Fruit fly (Drosophila melanogaster): ENCODE data around the gene CheB98a.

CheB98a gene

DNA sequence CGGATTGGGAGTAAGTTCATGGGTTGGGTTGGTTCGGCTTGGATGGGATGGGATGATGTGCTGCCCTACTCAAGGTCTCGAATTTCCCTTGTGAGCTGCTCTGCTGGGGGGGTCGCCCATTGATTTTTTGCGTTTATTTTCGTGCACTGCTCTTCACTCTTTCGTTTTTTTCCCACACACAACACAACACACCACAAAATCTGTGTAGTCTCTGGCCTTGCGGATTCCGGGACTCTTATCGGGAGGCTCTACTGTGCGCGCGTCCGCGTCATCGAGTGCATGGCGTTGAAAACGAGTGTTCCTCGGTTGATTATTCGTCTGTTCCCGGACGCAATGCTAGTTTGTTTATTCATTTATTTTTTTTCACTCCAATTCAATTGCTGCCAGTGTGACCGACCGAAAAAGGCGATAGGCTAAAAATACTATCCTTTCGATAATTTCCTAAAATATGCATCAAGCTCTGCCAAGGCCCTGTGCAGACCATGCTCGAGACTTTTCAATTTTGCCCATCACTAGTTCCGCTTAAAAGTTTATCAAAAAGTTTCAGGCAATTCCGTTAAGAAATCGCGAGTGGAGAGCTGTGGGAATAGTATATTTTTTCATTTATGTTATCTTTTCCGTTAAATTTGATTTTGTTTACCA, 25.2 kb downstream of the CheB98a start, which contains the start of gene WASp (continued):
- no peak for TF ChIP-seq Myc (optimal IDR thresholded peaks at IDR 0.05)
- TF ChIP-seq foxo (GFP tag; optimal IDR thresholded peaks at IDR 0.05), result peak in 1 of 2 experiments; percentile 55
- peak; percentile 35 for TF ChIP-seq CG9705 (GFP tag; optimal IDR thresholded peaks at IDR 0.05)
- peak; percentile 29 for TF ChIP-seq ey (GFP tag; optimal IDR thresholded peaks at IDR 0.05)
- no peak for TF ChIP-seq Dfd (GFP tag; optimal IDR thresholded peaks at IDR 0.05)
- TF ChIP-seq Hr78 (GFP tag; optimal IDR thresholded peaks at IDR 0.05), result no peak
- peak; percentile 17 for TF ChIP-seq sv (GFP tag; optimal IDR thresholded peaks at IDR 0.05)
- peak; percentile 38 for TF ChIP-seq fru (GFP tag; optimal IDR thresholded peaks at IDR 0.05)

DNA sequence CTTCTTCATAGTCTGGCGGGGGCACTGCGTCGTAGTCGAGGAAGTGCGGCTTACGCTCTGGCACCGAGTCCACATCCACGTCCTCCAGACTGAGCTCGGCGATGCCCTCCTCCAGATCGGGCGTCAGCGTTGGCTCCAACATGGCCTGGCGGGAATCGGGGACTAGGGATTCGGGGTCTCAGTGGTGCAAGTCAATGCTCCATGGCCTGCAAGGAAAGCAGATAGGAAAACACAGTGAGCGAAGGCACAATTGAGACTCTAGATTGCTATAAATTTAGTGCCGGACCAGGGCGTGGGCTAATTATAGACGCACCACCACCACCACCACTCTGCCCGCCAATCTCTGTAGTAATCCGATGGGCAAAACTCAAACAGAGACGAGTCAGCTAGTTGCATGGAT, 34.1 kb downstream of the CheB98a start:
- no peak for TF ChIP-seq foxo (GFP tag; optimal IDR thresholded peaks at IDR 0.05)
- TF ChIP-seq h (GFP tag; optimal IDR thresholded peaks at IDR 0.05), result no peak
- TF ChIP-seq sage (GFP tag; optimal IDR thresholded peaks at IDR 0.05), result no peak
- no peak for TF ChIP-seq Hr78 (GFP tag; optimal IDR thresholded peaks at IDR 0.05)
- no peak for TF ChIP-seq Abd-B (GFP tag; optimal IDR thresholded peaks at IDR 0.05)
- no peak for TF ChIP-seq CG9705 (GFP tag; optimal IDR thresholded peaks at IDR 0.05)
- no peak for TF ChIP-seq Hr83 (GFP tag; optimal IDR thresholded peaks at IDR 0.05; ENCODE audit: poor library complexity, severe bottlenecking)
- TF ChIP-seq pan (optimal IDR thresholded peaks at IDR 0.05), result no peak
- TF ChIP-seq Rel (GFP tag; optimal IDR thresholded peaks at IDR 0.05), result no peak
- no peak for TF ChIP-seq Rel (tag; optimal IDR thresholded peaks at IDR 0.05)
- TF ChIP-seq Myc (optimal IDR thresholded peaks at IDR 0.05), result no peak
- no peak for TF ChIP-seq Dif (GFP tag; optimal IDR thresholded peaks at IDR 0.05; ENCODE audit: partially characterized antibody)
- TF ChIP-seq Dfd (GFP tag; optimal IDR thresholded peaks at IDR 0.05), result no peak
- TF ChIP-seq jim (GFP tag; optimal IDR thresholded peaks at IDR 0.05), result no peak
- TF ChIP-seq woc (GFP tag; optimal IDR thresholded peaks at IDR 0.05), result no peak
- TF ChIP-seq GATAd (GFP tag; optimal IDR thresholded peaks at IDR 0.05), result no peak
- TF ChIP-seq CrebA (GFP tag; optimal IDR thresholded peaks at IDR 0.05; ENCODE audit: borderline replicate concordance), result no peak

DNA sequence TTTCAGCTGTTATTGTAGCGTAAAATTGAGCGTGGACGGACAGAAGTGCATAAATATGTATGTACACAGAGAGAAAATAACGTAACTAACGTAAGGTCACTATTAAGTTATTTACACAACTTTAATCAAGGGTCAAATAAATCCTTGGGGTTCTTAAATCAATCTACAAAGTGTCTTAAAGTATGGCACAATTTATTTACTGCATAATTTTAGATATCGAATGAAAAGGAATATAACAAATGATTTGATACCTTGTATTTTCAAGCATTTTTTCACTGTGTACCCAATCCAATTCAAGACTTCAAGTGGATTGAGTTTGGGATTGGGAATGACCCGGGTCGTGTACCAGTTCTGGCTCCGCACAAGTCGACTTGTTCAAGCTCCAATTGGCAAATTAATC, 35.5 kb downstream of the CheB98a start:
- no peak for TF ChIP-seq Mio (GFP tag; optimal IDR thresholded peaks at IDR 0.05)
- TF ChIP-seq Vsx2 (GFP tag; optimal IDR thresholded peaks at IDR 0.05; ENCODE audit: partially characterized antibody), result no peak
- TF ChIP-seq woc (GFP tag; optimal IDR thresholded peaks at IDR 0.05), result no peak
- no peak for TF ChIP-seq br (GFP tag; optimal IDR thresholded peaks at IDR 0.05)
- TF ChIP-seq Hr83 (GFP tag; optimal IDR thresholded peaks at IDR 0.05; ENCODE audit: poor library complexity, severe bottlenecking), result no peak
- no peak for TF ChIP-seq dsf (GFP tag; optimal IDR thresholded peaks at IDR 0.05; ENCODE audit: borderline replicate concordance)
- no peak for TF ChIP-seq Dif (GFP tag; optimal IDR thresholded peaks at IDR 0.05; ENCODE audit: partially characterized antibody)
- no peak for TF ChIP-seq CrebA (GFP tag; optimal IDR thresholded peaks at IDR 0.05; ENCODE audit: borderline replicate concordance)
- no peak for TF ChIP-seq Hr78 (GFP tag; optimal IDR thresholded peaks at IDR 0.05)
- no peak for TF ChIP-seq ey (GFP tag; optimal IDR thresholded peaks at IDR 0.05)
- no peak for TF ChIP-seq dl (GFP tag; optimal IDR thresholded peaks at IDR 0.05; ENCODE audit: insufficient read depth in 1 of 2, partially characterized antibody in 2 of 2)
- TF ChIP-seq dmrt93B (GFP tag; optimal IDR thresholded peaks at IDR 0.05), result no peak
- no peak for TF ChIP-seq Hnf4 (GFP tag; optimal IDR thresholded peaks at IDR 0.05)
- TF ChIP-seq CG32264 (GFP tag; optimal IDR thresholded peaks at IDR 0.05), result no peak
- TF ChIP-seq Sp1 (GFP tag; optimal IDR thresholded peaks at IDR 0.05), result no peak
- TF ChIP-seq Rel (GFP tag; optimal IDR thresholded peaks at IDR 0.05), result no peak
- no peak for TF ChIP-seq Rel (tag; optimal IDR thresholded peaks at IDR 0.05)
- no peak for TF ChIP-seq h (GFP tag; optimal IDR thresholded peaks at IDR 0.05)
- no peak for TF ChIP-seq tai (GFP tag; optimal IDR thresholded peaks at IDR 0.05)
- no peak for TF ChIP-seq Abd-B (GFP tag; optimal IDR thresholded peaks at IDR 0.05)

DNA sequence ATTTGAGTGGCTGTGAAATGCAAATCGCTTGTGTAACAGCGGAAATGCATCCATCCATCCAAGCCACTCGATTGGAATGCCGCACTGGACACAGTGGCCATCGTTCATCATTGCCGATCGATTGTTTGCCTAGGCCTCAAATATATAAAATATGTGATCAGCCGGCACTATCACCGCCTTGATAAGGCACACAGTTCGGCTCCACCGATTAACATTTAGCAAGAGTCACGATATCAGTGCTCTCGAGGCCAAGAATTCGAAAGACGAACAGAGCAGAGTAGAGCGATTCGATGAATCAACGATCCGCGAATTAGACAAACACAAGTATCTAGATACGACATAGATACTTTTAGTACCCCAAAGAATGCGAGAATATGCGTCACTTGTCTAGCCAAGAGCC, 35.9 kb downstream of the CheB98a start:
- TF ChIP-seq h (GFP tag; optimal IDR thresholded peaks at IDR 0.05) (no peak), Sp1 (GFP tag; optimal IDR thresholded peaks at IDR 0.05) (no peak), brk (GFP tag; optimal IDR thresholded peaks at IDR 0.05) (no peak), usp (GFP tag; optimal IDR thresholded peaks at IDR 0.05) (no peak), tai (GFP tag; optimal IDR thresholded peaks at IDR 0.05) (no peak), br (GFP tag; optimal IDR thresholded peaks at IDR 0.05) (no peak), OdsH (GFP tag; optimal IDR thresholded peaks at IDR 0.05) (no peak), Myc (optimal IDR thresholded peaks at IDR 0.05) (no peak), foxo (GFP tag; optimal IDR thresholded peaks at IDR 0.05) (no peak), CG9705 (GFP tag; optimal IDR thresholded peaks at IDR 0.05) (no peak), Hr78 (GFP tag; optimal IDR thresholded peaks at IDR 0.05) (no peak), GATAd (GFP tag; optimal IDR thresholded peaks at IDR 0.05) (no peak), jim (GFP tag; optimal IDR thresholded peaks at IDR 0.05) (no peak), sv (GFP tag; optimal IDR thresholded peaks at IDR 0.05) (no peak), Mio (GFP tag; optimal IDR thresholded peaks at IDR 0.05) (no peak), Dfd (GFP tag; optimal IDR thresholded peaks at IDR 0.05) (no peak), HLH106 (tag; optimal IDR thresholded peaks at IDR 0.05) (no peak), Dif (GFP tag; optimal IDR thresholded peaks at IDR 0.05; ENCODE audit: partially characterized antibody) (no peak)

Measured in whole organism, wandering third instar larva.